Worm (Caenorhabditis elegans) whole organism, L1 larva: ENCODE data around the gene W05E10.5.

Experiments used
- aha-1 ChIP-seq: fragments of 150-350 bp; optimal IDR thresholded peaks from 2 replicates; lab custom pipeline; 2014; ENCODE audit warnings: missing biosample characterization, missing genetic modification characterization
- aly-2 ChIP-seq: fragments of 150-350 bp; optimal IDR thresholded peaks from 2 replicates; lab custom pipeline; 2014; ENCODE audit warnings: missing biosample characterization, missing genetic modification characterization
- hlh-17 ChIP-seq: fragments of 200-800 bp; sonication (Bioruptor generic); optimal IDR thresholded peaks from 2 replicates; lab custom pipeline; 2018; ENCODE audit warnings: missing genetic modification characterization, mild to moderate bottlenecking, missing compliant biosample characterization, moderate library complexity, borderline replicate concordance
- jun-1 ChIP-seq: fragments of 150-350 bp; optimal IDR thresholded peaks from 2 replicates; lab custom pipeline; 2014; ENCODE audit warnings: missing biosample characterization, missing genetic modification reagents, missing genetic modification characterization
- snu-23 ChIP-seq: sonication (generic microtip); optimal IDR thresholded peaks from 2 replicates; lab custom pipeline; 2016; ENCODE audit warnings: missing genetic modification characterization, missing compliant biosample characterization
- unc-62 ChIP-seq: fragments of 150-350 bp; optimal IDR thresholded peaks from 2 replicates; lab custom pipeline; 2014; ENCODE audit warnings: missing biosample characterization, missing genetic modification reagents, missing genetic modification characterization
- vab-15 ChIP-seq: sonication (generic microtip); optimal IDR thresholded peaks from 2 replicates; lab custom pipeline; 2017; ENCODE audit warnings: missing genotype, mild to moderate bottlenecking, missing genetic modification characterization, missing compliant biosample characterization

DNA sequence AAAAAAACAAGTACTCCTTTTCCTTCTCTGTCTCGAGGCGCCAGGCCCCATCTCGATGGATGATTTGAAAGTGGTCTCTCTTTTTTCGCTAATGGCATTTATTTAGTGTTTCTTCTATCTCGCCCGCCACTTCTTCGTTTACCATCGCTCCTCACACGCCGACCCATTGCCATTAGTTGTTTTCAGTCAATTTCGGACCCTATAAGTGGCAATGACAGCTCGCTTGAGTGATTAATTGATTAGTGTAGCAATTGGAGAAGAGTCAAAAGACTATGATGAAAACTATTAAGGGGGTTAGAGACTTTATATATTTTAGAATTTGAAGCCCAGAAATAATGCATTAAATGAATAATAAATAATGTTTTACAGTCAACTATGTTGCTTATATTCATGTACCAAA lies 10.9 kb upstream of the W05E10.5 start:
- no peak for TF ChIP-seq vab-15 (tag; lab: Kevin White, UChicago)
- no peak for TF ChIP-seq unc-62 (GFP tag; lab: Kevin White, UChicago)
- no peak for TF ChIP-seq snu-23
- no peak for TF ChIP-seq aha-1 (tag; lab: Kevin White, UChicago)
- no peak for TF ChIP-seq aly-2
- TF ChIP-seq jun-1 (tag; lab: Kevin White, UChicago) = no peak
- no peak for TF ChIP-seq hlh-17 (GFP tag; lab: Kevin White, UChicago)
